Worm (Caenorhabditis elegans) whole organism, L4/young adult: Measurements from ENCODE around the gene twk-3.

ENCODE experiments used
- W03F9.2 ChIP-seq: fragments of 150-350 bp; optimal IDR thresholded peaks from 2 replicates; lab custom pipeline; 2014; ENCODE audit warnings: missing biosample characterization, missing genetic modification characterization
- dao-5 ChIP-seq: sonication (generic microtip); optimal IDR thresholded peaks from 2 replicates; lab custom pipeline; 2016; ENCODE audit warnings: missing genotype, missing genetic modification characterization, moderate library complexity, missing compliant biosample characterization
- him-1 ChIP-seq: sonication (generic microtip); optimal IDR thresholded peaks from 2 replicates; lab custom pipeline; 2016; ENCODE audit warnings: missing genotype, missing genetic modification reagents, missing genetic modification characterization, missing compliant biosample characterization

DNA sequence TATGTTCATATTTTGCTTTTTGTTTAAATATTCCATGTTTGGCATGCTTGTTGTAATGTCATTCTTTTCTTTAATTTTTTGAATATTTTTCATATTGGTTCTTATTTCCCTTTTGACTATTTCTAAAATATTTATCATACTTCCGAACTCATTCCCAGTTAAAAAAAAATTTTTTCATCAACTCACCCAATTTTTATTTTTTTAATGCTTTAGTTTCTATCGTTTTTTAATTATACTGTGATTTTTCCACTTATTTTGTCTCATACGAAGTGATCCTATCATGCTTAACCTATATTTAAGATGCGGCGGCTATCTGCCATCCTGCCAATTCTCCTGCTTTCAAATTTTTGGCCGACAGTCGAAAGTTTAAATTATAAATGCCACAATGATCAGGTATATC, 14.1 kb downstream of the twk-3 start, which contains the start of gene qua-1:
- no peak for TF ChIP-seq him-1 (tag; lab: Kevin White, UChicago)
- no peak for TF ChIP-seq W03F9.2
- no peak for TF ChIP-seq dao-5 (tag; lab: Kevin White, UChicago)
